Fruit fly (Drosophila melanogaster) whole organism, embryonic: ENCODE measurements around the gene CG13912.

Source experiments
- CG10321 ChIP-seq: fragments of 200-800 bp; sonication (Bioruptor generic); IDR thresholded peaks from 2 replicates; pipeline ENCODE4 v1.3.6; 2022; ENCODE audit warnings: missing biosample characterization, missing genetic modification characterization
- CG11504 ChIP-seq: fragments of 200-800 bp; sonication (Bioruptor generic); optimal IDR thresholded peaks from 3 replicates; lab custom pipeline; 2019; ENCODE audit warnings: missing biosample characterization, mild to moderate bottlenecking, missing genetic modification characterization, moderate library complexity
- CG12104 ChIP-seq: fragments of 200-800 bp; sonication (Bioruptor generic); optimal IDR thresholded peaks from 3 replicates; lab custom pipeline; 2016; ENCODE audit warnings: missing biosample characterization, missing genetic modification characterization
- CG12219 ChIP-seq: fragments of 200-800 bp; sonication (Bioruptor generic); optimal IDR thresholded peaks from 3 replicates; lab custom pipeline; 2018; ENCODE audit warnings: missing biosample characterization, mild to moderate bottlenecking, missing genetic modification characterization
- CG14965 ChIP-seq: fragments of 200-800 bp; sonication (Bioruptor generic); optimal IDR thresholded peaks from 2 replicates; lab custom pipeline; 2016; ENCODE audit warnings: missing biosample characterization, missing genetic modification characterization, borderline replicate concordance
- CG15479 ChIP-seq: fragments of 200-800 bp; sonication (Bioruptor generic); optimal IDR thresholded peaks from 3 replicates; lab custom pipeline; 2019; ENCODE audit warnings: missing biosample characterization, mild to moderate bottlenecking, missing genetic modification characterization, moderate library complexity
- CG17829 ChIP-seq: fragments of 200-800 bp; optimal IDR thresholded peaks from 2 replicates; lab custom pipeline; 2019; ENCODE audit warnings: missing biosample characterization, mild to moderate bottlenecking, missing genetic modification characterization, moderate library complexity
- CG1792 ChIP-seq: fragments of 200-800 bp; sonication (Bioruptor generic); optimal IDR thresholded peaks from 2 replicates; lab custom pipeline; 2016; ENCODE audit warnings: missing biosample characterization, missing genetic modification characterization
- CG2678 ChIP-seq: fragments of 200-800 bp; sonication (Bioruptor generic); optimal IDR thresholded peaks from 3 replicates; lab custom pipeline; 2019; ENCODE audit warnings: missing biosample characterization, mild to moderate bottlenecking, missing genetic modification characterization, moderate library complexity
- CG30020 ChIP-seq: fragments of 200-800 bp; optimal IDR thresholded peaks from 2 replicates; lab custom pipeline; 2019; ENCODE audit warnings: missing biosample characterization, mild to moderate bottlenecking, missing genetic modification characterization, moderate library complexity
- CG30431 ChIP-seq: fragments of 200-800 bp; sonication (Bioruptor generic); optimal IDR thresholded peaks from 2 replicates; lab custom pipeline; 2017; ENCODE audit warnings: missing biosample characterization, missing genetic modification characterization
- CG3281 ChIP-seq: fragments of 200-800 bp; sonication (Bioruptor generic); optimal IDR thresholded peaks from 3 replicates; lab custom pipeline; 2017; ENCODE audit warnings: missing biosample characterization, mild to moderate bottlenecking, missing genetic modification characterization
- CG3847 ChIP-seq: fragments of 200-800 bp; sonication (Bioruptor generic); IDR thresholded peaks from 2 replicates; pipeline ENCODE4 v1.3.6; 2022; ENCODE audit warnings: missing biosample characterization, missing genetic modification characterization
- CG4730 ChIP-seq: fragments of 200-800 bp; sonication (Bioruptor generic); IDR thresholded peaks from 2 replicates; pipeline ENCODE4 v1.3.6; 2022; ENCODE audit warnings: missing biosample characterization, missing genetic modification characterization
- CG6654 ChIP-seq: fragments of 200-800 bp; sonication (Bioruptor generic); optimal IDR thresholded peaks from 2 replicates; lab custom pipeline; 2017; ENCODE audit warnings: missing biosample characterization, mild to moderate bottlenecking, missing genetic modification characterization
- CG6791 ChIP-seq: fragments of 200-800 bp; sonication (Bioruptor generic); IDR thresholded peaks from 3 replicates; pipeline ENCODE4 v1.3.6; 2022; ENCODE audit warnings: missing biosample characterization, missing genetic modification characterization; ENCODE audit not compliant: partially characterized antibody
- CG7556 ChIP-seq: fragments of 200-800 bp; sonication (Bioruptor generic); optimal IDR thresholded peaks from 2 replicates; lab custom pipeline; 2017; ENCODE audit warnings: missing biosample characterization, mild to moderate bottlenecking, missing genetic modification characterization
- CG7987 ChIP-seq: fragments of 200-800 bp; sonication (Bioruptor generic); optimal IDR thresholded peaks from 2 replicates; lab custom pipeline; 2018; ENCODE audit warnings: missing biosample characterization, mild to moderate bottlenecking, missing genetic modification characterization, moderate library complexity
- CG9215 ChIP-seq: fragments of 200-800 bp; sonication (Bioruptor generic); IDR thresholded peaks from 2 replicates; pipeline ENCODE4 v1.3.6; 2022; ENCODE audit warnings: missing biosample characterization, missing genetic modification characterization
- CG9817 ChIP-seq: fragments of 200-800 bp; sonication (Bioruptor generic); optimal IDR thresholded peaks from 2 replicates; lab custom pipeline; 2018; ENCODE audit warnings: missing biosample characterization, mild to moderate bottlenecking, missing genetic modification characterization, moderate library complexity
- Dbx ChIP-seq: fragments of 200-800 bp; sonication (Bioruptor generic); IDR thresholded peaks from 3 replicates; pipeline ENCODE4 v1.3.6; 2022; ENCODE audit warnings: missing biosample characterization, missing genetic modification characterization
- Dll ChIP-seq: fragments of 200-800 bp; sonication (Bioruptor generic); IDR thresholded peaks from 4 replicates; pipeline ENCODE4 v1.3.6; 2022; ENCODE audit warnings: missing biosample characterization, missing genetic modification characterization; ENCODE audit not compliant: partially characterized antibody
- Ets65A ChIP-seq: fragments of 200-800 bp; sonication (Bioruptor generic); peaks from one replicate; lab custom pipeline; 2016; ENCODE audit warnings: missing biosample characterization, missing genetic modification characterization
- Fer1 ChIP-seq: fragments of 200-800 bp; sonication (Bioruptor generic); optimal IDR thresholded peaks from 2 replicates; lab custom pipeline; 2017; ENCODE audit warnings: missing biosample characterization, mild to moderate bottlenecking, missing genetic modification characterization
- Hey ChIP-seq: fragments of 200-800 bp; sonication (Bioruptor generic); optimal IDR thresholded peaks from 3 replicates; lab custom pipeline; 2018; ENCODE audit warnings: missing biosample characterization, mild to moderate bottlenecking, missing genetic modification characterization
- Hsf ChIP-seq: fragments of 200-800 bp; sonication (Bioruptor generic); optimal IDR thresholded peaks from 3 replicates; lab custom pipeline; 2016; ENCODE audit warnings: missing biosample characterization, missing genetic modification characterization
- Nf-YC ChIP-seq: fragments of 200-800 bp; optimal IDR thresholded peaks from 3 replicates; lab custom pipeline; 2019; ENCODE audit warnings: missing biosample characterization, mild to moderate bottlenecking, missing genetic modification characterization, moderate library complexity
- NfI ChIP-seq: fragments of 200-800 bp; sonication (Bioruptor generic); optimal IDR thresholded peaks from 3 replicates; lab custom pipeline; 2018; ENCODE audit warnings: missing biosample characterization, mild to moderate bottlenecking, missing genetic modification characterization, moderate library complexity
- Tbp ChIP-seq: fragments of >200 bp; optimal IDR thresholded peaks from 2 replicates; lab custom pipeline; 2018; ENCODE audit warnings: missing biosample characterization, missing genetic modification characterization
- Vsx1 ChIP-seq: fragments of 200-800 bp; sonication (Bioruptor generic); optimal IDR thresholded peaks from 2 replicates; lab custom pipeline; 2017; ENCODE audit warnings: missing biosample characterization, mild to moderate bottlenecking, missing genetic modification characterization, missing genetic modification reagents
- ase ChIP-seq: fragments of 200-800 bp; sonication (Bioruptor generic); IDR thresholded peaks from 3 replicates; pipeline ENCODE4 v1.3.6; 2022; ENCODE audit warnings: missing biosample characterization, missing genetic modification characterization
- bab2 ChIP-seq: fragments of 200-800 bp; sonication (Bioruptor generic); optimal IDR thresholded peaks from 2 replicates; lab custom pipeline; 2016; ENCODE audit warnings: missing biosample characterization, missing genetic modification characterization
- bcd ChIP-seq: fragments of 200-800 bp; sonication (Bioruptor generic); optimal IDR thresholded peaks from 2 replicates; lab custom pipeline; 2017; ENCODE audit warnings: missing biosample characterization, mild to moderate bottlenecking, missing genetic modification characterization
- br ChIP-seq: fragments of >200 bp; optimal IDR thresholded peaks from 2 replicates; lab custom pipeline; 2017
- caup ChIP-seq: fragments of 200-800 bp; sonication (Bioruptor generic); optimal IDR thresholded peaks from 3 replicates; lab custom pipeline; 2017; ENCODE audit warnings: missing biosample characterization, mild to moderate bottlenecking, missing genetic modification characterization, moderate library complexity; ENCODE audit not compliant: severe bottlenecking
- eyg ChIP-seq: fragments of 200-800 bp; sonication (Bioruptor generic); optimal IDR thresholded peaks from 3 replicates; lab custom pipeline; 2016; ENCODE audit warnings: missing biosample characterization, missing genetic modification characterization
- gcm ChIP-seq: fragments of 200-800 bp; sonication (Bioruptor generic); optimal IDR thresholded peaks from 2 replicates; lab custom pipeline; 2019; ENCODE audit warnings: missing biosample characterization, mild to moderate bottlenecking, missing genetic modification characterization, moderate library complexity
- gcm2 ChIP-seq: fragments of 200-800 bp; sonication (Bioruptor generic); optimal IDR thresholded peaks from 2 replicates; lab custom pipeline; 2016; ENCODE audit warnings: missing biosample characterization, missing genetic modification characterization
- ham ChIP-seq: fragments of 200-800 bp; sonication (Bioruptor generic); IDR thresholded peaks from 2 replicates; pipeline ENCODE4 v1.3.6; 2022; ENCODE audit warnings: missing biosample characterization, missing genetic modification characterization
- jing ChIP-seq: fragments of 200-800 bp; sonication (Bioruptor generic); optimal IDR thresholded peaks from 2 replicates; lab custom pipeline; 2018; ENCODE audit warnings: missing biosample characterization, mild to moderate bottlenecking, missing genetic modification characterization
- kay ChIP-seq: fragments of 200-800 bp; sonication (Bioruptor generic); optimal IDR thresholded peaks from 2 replicates; lab custom pipeline; 2016; ENCODE audit warnings: missing biosample characterization, missing genetic modification characterization
- lola ChIP-seq, 3 experiments: fragments of >200 bp in 2 of 3; fragments of 200-800 bp in 1 of 3; sonication (Bioruptor generic) in 1 of 3; optimal IDR thresholded peaks; 2 replicates each; lab custom pipeline; 2017 to 2019; ENCODE audit warnings: missing biosample characterization in 3 of 3, missing genetic modification characterization in 3 of 3, mild to moderate bottlenecking in 1 of 3, moderate library complexity in 1 of 3
- nom ChIP-seq: fragments of 200-800 bp; sonication (Bioruptor generic); optimal IDR thresholded peaks from 2 replicates; lab custom pipeline; 2017; ENCODE audit warnings: missing biosample characterization, missing genetic modification characterization, mild to moderate bottlenecking, moderate library complexity, missing genetic modification reagents
- prd ChIP-seq, 3 experiments: fragments of >200 bp in 2 of 3; fragments of 200-800 bp in 1 of 3; sonication (Bioruptor generic) in 1 of 3; optimal IDR thresholded peaks in 2 of 3; IDR thresholded peaks in 1 of 3; 2 replicates in 2 of 3; 3 replicates in 1 of 3; pipeline versions ENCODE4 v1.3.6 to Lab custom; 2017 to 2022; ENCODE audit warnings: missing biosample characterization in 1 of 3, missing genetic modification characterization in 1 of 3
- salm ChIP-seq: fragments of 200-800 bp; sonication (Bioruptor generic); optimal IDR thresholded peaks from 2 replicates; lab custom pipeline; 2018; ENCODE audit warnings: missing biosample characterization, mild to moderate bottlenecking, missing genetic modification characterization
- slbo ChIP-seq: fragments of 200-800 bp; sonication (Bioruptor generic); IDR thresholded peaks from 2 replicates; pipeline ENCODE4 v1.3.6; 2022; ENCODE audit warnings: missing biosample characterization, missing genetic modification characterization
- sug ChIP-seq: fragments of 200-800 bp; optimal IDR thresholded peaks from 2 replicates; lab custom pipeline; 2019; ENCODE audit warnings: missing biosample characterization, mild to moderate bottlenecking, missing genetic modification characterization, moderate library complexity
- tup ChIP-seq: fragments of 200-800 bp; sonication (Bioruptor generic); optimal IDR thresholded peaks from 2 replicates; lab custom pipeline; 2016; ENCODE audit warnings: missing biosample characterization, mild to moderate bottlenecking, missing genetic modification characterization, moderate library complexity
- zen2 ChIP-seq: fragments of 200-800 bp; sonication (Bioruptor generic); IDR thresholded peaks from 3 replicates; pipeline ENCODE4 v1.3.6; 2022; ENCODE audit warnings: missing biosample characterization, missing genetic modification characterization; ENCODE audit not compliant: partially characterized antibody
- zfh1 ChIP-seq: fragments of 200-800 bp; sonication (Bioruptor generic); IDR thresholded peaks from 3 replicates; pipeline ENCODE4 v1.3.6; 2022; ENCODE audit warnings: missing biosample characterization, missing genetic modification characterization

The CG13912 gene

dm6 chr3L:1151691-1152090 lies 37.7 kb upstream of the CG13912 start (continued):
- TF ChIP-seq CG6791 (GFP tag; lab: Robert Waterston, UW) = no peak
- TF ChIP-seq Hey (tag; lab: Kevin White, UChicago) = no peak
- no peak for TF ChIP-seq CG12104
- no peak for TF ChIP-seq CG14965 (GFP tag; lab: Kevin White, UChicago)
- TF ChIP-seq nom (GFP tag; lab: Kevin White, UChicago) = no peak
- TF ChIP-seq Nf-YC = peak; percentile 4
- TF ChIP-seq CG2678 (tag; lab: Kevin White, UChicago) = peak; percentile 64
- TF ChIP-seq zen2 (GFP tag; lab: Robert Waterston, UW) = no peak
- peak; percentile 34 for TF ChIP-seq sug (tag; lab: Kevin White, UChicago)
- peak; percentile 38 for TF ChIP-seq CG17829
- TF ChIP-seq CG30431 (GFP tag; lab: Kevin White, UChicago) = no peak
- no peak for TF ChIP-seq CG3847 (GFP tag; lab: Robert Waterston, UW)
- TF ChIP-seq zfh1 (GFP tag; lab: Robert Waterston, UW) = peak; percentile 40; the same call in 2 of the 3 replicates
- peak; percentile 66 for TF ChIP-seq CG9215 (GFP tag; lab: Robert Waterston, UW)
- peak; percentile 45 for TF ChIP-seq NfI
- TF ChIP-seq CG12219 = peak; percentile 2
- TF ChIP-seq br (lab: Kevin White, UChicago) = no peak
- no peak for TF ChIP-seq tup (GFP tag; lab: Kevin White, UChicago)
- TF ChIP-seq Vsx1 (GFP tag; lab: Kevin White, UChicago) = no peak
- no peak for TF ChIP-seq Dll (GFP tag; lab: Robert Waterston, UW)
- TF ChIP-seq CG1792 (GFP tag; lab: Kevin White, UChicago) = no peak
- no peak for TF ChIP-seq gcm
- TF ChIP-seq CG11504 = peak; percentile 63
- no peak for TF ChIP-seq CG10321 (GFP tag; lab: Robert Waterston, UW)
- no peak for TF ChIP-seq eyg
- TF ChIP-seq Tbp (GFP tag; lab: Kevin White, UChicago) = no peak
- peak; percentile 74 for TF ChIP-seq slbo
- peak; percentile 49 for TF ChIP-seq bcd
- TF ChIP-seq kay (GFP tag; lab: Kevin White, UChicago) = peak; percentile 16
- TF ChIP-seq CG6654 = no peak
- TF ChIP-seq prd (optimal IDR thresholded peaks at IDR 0.05; lab: Kevin White, UChicago) = no peak
- TF ChIP-seq prd (GFP tag; IDR thresholded peaks at IDR 0.05; lab: Robert Waterston, UW) = peak; percentile 72
- peak; percentile 38 for TF ChIP-seq CG7556
- TF ChIP-seq CG15479 (GFP tag; lab: Kevin White, UChicago) = no peak
- no peak for TF ChIP-seq gcm2 (GFP tag; lab: Kevin White, UChicago)
- TF ChIP-seq lola (GFP tag; optimal IDR thresholded peaks at IDR 0.05; lab: Kevin White, UChicago) = no peak
- no peak for TF ChIP-seq Fer1
- peak; percentile 68; the same call in 2 of the 3 replicates for TF ChIP-seq Dbx (GFP tag; lab: Robert Waterston, UW)
- peak; percentile 86 for TF ChIP-seq Ets65A (GFP tag; lab: Kevin White, UChicago)
- TF ChIP-seq CG7987 (GFP tag; lab: Kevin White, UChicago) = no peak
- TF ChIP-seq ase (GFP tag; lab: Robert Waterston, UW) = peak; percentile 56; the same call in 1 of the 3 replicates
- TF ChIP-seq CG9817 (tag; lab: Kevin White, UChicago) = peak; percentile 43
- TF ChIP-seq caup (GFP tag; lab: Kevin White, UChicago) = peak; percentile 31
- TF ChIP-seq CG3281 = peak; percentile 64
- TF ChIP-seq CG30020 (tag; lab: Kevin White, UChicago) = no peak
- TF ChIP-seq CG4730 = no peak
- TF ChIP-seq salm (tag; lab: Kevin White, UChicago) = no peak
- 0 out of 2 replicates have a peak, but pooled peaks have one; percentile 19 for TF ChIP-seq ham (GFP tag; lab: Robert Waterston, UW)
- peak; percentile 34 for TF ChIP-seq bab2 (GFP tag; lab: Kevin White, UChicago)
- peak; percentile 10 for TF ChIP-seq Hsf
- TF ChIP-seq jing (GFP tag; lab: Kevin White, UChicago) = no peak
